Worm (Caenorhabditis elegans): ENCODE measurements around the gene fbxb-71.
A peak's percentile ranks its signal among the peaks of the same experiment; 100 is the strongest.

Gene fbxb-71

DNA sequence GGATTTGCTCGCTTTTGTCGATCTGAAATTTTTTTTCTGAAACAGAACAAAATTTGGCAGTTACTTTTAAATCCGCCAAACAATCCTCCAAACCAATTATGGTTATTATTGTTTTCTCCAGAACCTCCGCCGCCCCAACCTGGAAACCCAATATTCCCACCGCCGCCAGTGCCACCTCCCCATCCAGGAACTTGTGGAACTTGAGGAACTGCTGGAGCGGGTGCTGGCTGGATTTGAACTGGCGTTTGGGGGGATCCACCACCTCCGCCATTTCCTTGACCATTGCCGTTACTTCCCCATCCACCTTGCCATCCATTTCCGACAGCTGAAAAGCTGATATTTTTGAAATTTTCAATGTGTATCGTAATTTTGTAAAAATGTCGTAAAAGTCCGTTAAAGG lies 14.9 kb upstream of the fbxb-71 start:
- TF ChIP-seq ztf-4 (tag; optimal IDR thresholded peaks at IDR 0.05): no peak
- no peak for TF ChIP-seq nhr-6 (tag; optimal IDR thresholded peaks at IDR 0.05)
- no peak for TF ChIP-seq crh-2 (tag; optimal IDR thresholded peaks at IDR 0.05)
- TF ChIP-seq ceh-16 (tag; optimal IDR thresholded peaks at IDR 0.05): no peak
- no peak for TF ChIP-seq aly-2 (tag; optimal IDR thresholded peaks at IDR 0.05)
- no peak for TF ChIP-seq ZK546.5 (tag; optimal IDR thresholded peaks at IDR 0.05)
- no peak for TF ChIP-seq mab-5 (tag; optimal IDR thresholded peaks at IDR 0.05)
- TF ChIP-seq egl-27 (tag; optimal IDR thresholded peaks at IDR 0.05): no peak
- no peak for TF ChIP-seq peb-1 (tag; optimal IDR thresholded peaks at IDR 0.05)
- no peak for TF ChIP-seq alr-1 (tag; optimal IDR thresholded peaks at IDR 0.05)
- no peak for TF ChIP-seq gmeb-1 (tag; optimal IDR thresholded peaks at IDR 0.05)
- no peak for TF ChIP-seq lin-11 (tag; optimal IDR thresholded peaks at IDR 0.05)
- TF ChIP-seq nhr-12 (tag; optimal IDR thresholded peaks at IDR 0.05): no peak
- no peak for TF ChIP-seq F13H6.1 (tag; optimal IDR thresholded peaks at IDR 0.05)
- TF ChIP-seq unc-62 (GFP tag; optimal IDR thresholded peaks at IDR 0.05): no peak
- no peak for TF ChIP-seq dmd-4 (tag; optimal IDR thresholded peaks at IDR 0.05)
- TF ChIP-seq ztf-1 (GFP tag; conservative IDR thresholded peaks at IDR 0.05): no peak
- no peak for TF ChIP-seq unc-55 (GFP tag; optimal IDR thresholded peaks at IDR 0.05)
- no peak for TF ChIP-seq Y55F3AM.14 (GFP tag; optimal IDR thresholded peaks at IDR 0.05)

- TF ChIP-seq sma-3 (GFP tag; optimal IDR thresholded peaks at IDR 0.05) (no peak), nhr-25 (tag; optimal IDR thresholded peaks at IDR 0.05) (peak; percentile 64)
Measured at ce11 chrX:3250481-3251091, 12.1 kb upstream of the fbxb-71 start, which contains the start of gene pqn-37. pqn-37 (minus strand) TSS chrX:3250531.

DNA sequence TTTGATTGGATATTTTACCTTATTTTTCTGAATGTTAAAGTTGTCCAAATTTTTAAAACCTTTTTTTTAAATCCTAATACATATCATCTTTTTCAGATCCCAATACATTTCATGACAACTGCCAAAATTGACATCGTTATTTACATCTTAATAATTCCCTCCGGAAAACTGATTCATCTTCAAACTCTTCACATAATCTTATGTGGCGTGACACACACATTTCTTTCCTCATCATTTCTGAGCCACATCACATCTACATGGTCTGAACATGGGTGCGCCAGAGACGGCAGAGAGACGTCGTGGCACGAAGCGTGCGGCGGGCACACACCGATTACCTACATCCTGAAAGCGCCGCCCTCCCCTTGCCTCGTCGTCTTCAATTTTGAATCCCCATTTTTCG lies 10.2 kb upstream of the fbxb-71 start, which contains the start of gene tba-9:
tba-9 (plus strand) TSS at position 301 of the 400 bp plus-strand sequence.
- TF ChIP-seq ztf-11 (tag; optimal IDR thresholded peaks at IDR 0.05) (no peak), sma-9 (GFP tag; optimal IDR thresholded peaks at IDR 0.05) (no peak), sma-9 (tag; optimal IDR thresholded peaks at IDR 0.05) (no peak), ceh-16 (tag; optimal IDR thresholded peaks at IDR 0.05) (no peak), ama-1 (optimal IDR thresholded peaks at IDR 0.05) (no peak), elt-3 (tag; optimal IDR thresholded peaks at IDR 0.05) (no peak), nhr-6 (tag; optimal IDR thresholded peaks at IDR 0.05) (no peak), skn-1 (tag; optimal IDR thresholded peaks at IDR 0.05) (no peak), blmp-1 (tag; optimal IDR thresholded peaks at IDR 0.05; ENCODE audit: insufficient read depth) (no peak), dmd-4 (tag; optimal IDR thresholded peaks at IDR 0.05) (no peak), ceh-82 (tag; optimal IDR thresholded peaks at IDR 0.05) (no peak), nhr-23 (tag; optimal IDR thresholded peaks at IDR 0.05) (no peak)

ce11 chrX:3256784-3257493 lies 5.8 kb upstream of the fbxb-71 start, which contains the start of gene lbp-3:
lbp-3 (plus strand) TSS chrX:3257372.
- TF ChIP-seq crh-2 (tag; optimal IDR thresholded peaks at IDR 0.05) (peak; percentile 85), mab-5 (tag; optimal IDR thresholded peaks at IDR 0.05) (peak; percentile 53), F13H6.1 (tag; optimal IDR thresholded peaks at IDR 0.05) (peak; percentile 37), fos-1 (tag; optimal IDR thresholded peaks at IDR 0.05) (peak; percentile 98), lsy-2 (tag; optimal IDR thresholded peaks at IDR 0.05) (peak in 1 of 2 experiments; percentile 30), nhr-129 (tag; optimal IDR thresholded peaks at IDR 0.05) (peak; percentile 99), Y55F3AM.14 (GFP tag; optimal IDR thresholded peaks at IDR 0.05) (no peak), nhr-6 (tag; optimal IDR thresholded peaks at IDR 0.05) (no peak), gmeb-1 (tag; optimal IDR thresholded peaks at IDR 0.05) (peak; percentile 33), sma-9 (GFP tag; optimal IDR thresholded peaks at IDR 0.05) (peak; percentile 82), sma-9 (tag; optimal IDR thresholded peaks at IDR 0.05) (no peak), sma-3 (GFP tag; optimal IDR thresholded peaks at IDR 0.05) (peak; percentile 17), ceh-16 (tag; optimal IDR thresholded peaks at IDR 0.05) (no peak)

ce11 chrX:3258842-3259241 lies 3.9 kb upstream of the fbxb-71 start, which contains the start of gene lbp-1:
lbp-1 (plus strand) TSS chrX:3259142.
- TF ChIP-seq nhr-21 (tag; optimal IDR thresholded peaks at IDR 0.05) (no peak), crh-2 (tag; optimal IDR thresholded peaks at IDR 0.05) (no peak), nhr-10 (tag; optimal IDR thresholded peaks at IDR 0.05) (no peak), nhr-11 (tag; optimal IDR thresholded peaks at IDR 0.05) (no peak), skn-1 (tag; optimal IDR thresholded peaks at IDR 0.05) (no peak), sma-3 (GFP tag; optimal IDR thresholded peaks at IDR 0.05) (no peak), nhr-129 (tag; optimal IDR thresholded peaks at IDR 0.05) (no peak), gmeb-1 (tag; optimal IDR thresholded peaks at IDR 0.05) (no peak), Y55F3AM.14 (GFP tag; optimal IDR thresholded peaks at IDR 0.05) (no peak), peb-1 (tag; optimal IDR thresholded peaks at IDR 0.05) (no peak), ztf-4 (tag; optimal IDR thresholded peaks at IDR 0.05) (no peak), lsy-2 (tag; optimal IDR thresholded peaks at IDR 0.05) (no peak), blmp-1 (tag; optimal IDR thresholded peaks at IDR 0.05; ENCODE audit: insufficient read depth) (no peak), elt-1 (tag; optimal IDR thresholded peaks at IDR 0.05) (no peak)
